Worm (Caenorhabditis elegans): ENCODE results near the gene B0393.5.

Gene B0393.5

ce11 chrIII:4806345-4806744, 40.8 kb downstream of the B0393.5 start:
- no peak for TF ChIP-seq ztf-29 (GFP tag; IDR thresholded peaks at IDR 0.05)

ce11 chrIII:4808089-4808488, 42.5 kb downstream of the B0393.5 start:
- TF ChIP-seq flt-1 (GFP tag; IDR thresholded peaks at IDR 0.05) = no peak
- TF ChIP-seq klf-2 (GFP tag; conservative IDR thresholded peaks at IDR 0.05) = no peak
- no peak for TF ChIP-seq tab-1 (GFP tag; IDR thresholded peaks at IDR 0.05)
- no peak for TF ChIP-seq ztf-23 (GFP tag; IDR thresholded peaks at IDR 0.05)
- no peak for TF ChIP-seq cog-1 (tag; optimal IDR thresholded peaks at IDR 0.05)
- no peak for TF ChIP-seq ztf-29 (GFP tag; IDR thresholded peaks at IDR 0.05)
- TF ChIP-seq ref-1 (GFP tag; conservative IDR thresholded peaks at IDR 0.05) = no peak
- no peak for TF ChIP-seq T22C8.4 (GFP tag; IDR thresholded peaks at IDR 0.05)
- no peak for TF ChIP-seq med-1 (GFP tag; optimal IDR thresholded peaks at IDR 0.05; ENCODE audit: insufficient read depth)

- TF ChIP-seq med-1 (GFP tag; optimal IDR thresholded peaks at IDR 0.05; ENCODE audit: insufficient read depth) (no peak), cog-1 (tag; optimal IDR thresholded peaks at IDR 0.05) (no peak), ztf-29 (GFP tag; IDR thresholded peaks at IDR 0.05) (no peak), klf-2 (GFP tag; conservative IDR thresholded peaks at IDR 0.05) (no peak), ztf-23 (GFP tag; IDR thresholded peaks at IDR 0.05) (no peak), tab-1 (GFP tag; IDR thresholded peaks at IDR 0.05) (no peak), flt-1 (GFP tag; IDR thresholded peaks at IDR 0.05) (no peak), T22C8.4 (GFP tag; IDR thresholded peaks at IDR 0.05) (no peak), ref-1 (GFP tag; conservative IDR thresholded peaks at IDR 0.05) (no peak)
Observed at ce11 chrIII:4809526-4810153, 44.1 kb downstream of the B0393.5 start, which contains the start of gene pal-1. pal-1 (minus strand) TSS chrIII:4809576.

- TF ChIP-seq T22C8.4 (GFP tag; IDR thresholded peaks at IDR 0.05) (no peak), tab-1 (GFP tag; IDR thresholded peaks at IDR 0.05) (no peak), ztf-29 (GFP tag; IDR thresholded peaks at IDR 0.05) (no peak), cog-1 (tag; optimal IDR thresholded peaks at IDR 0.05) (no peak), klf-2 (GFP tag; conservative IDR thresholded peaks at IDR 0.05) (no peak), med-1 (GFP tag; optimal IDR thresholded peaks at IDR 0.05; ENCODE audit: insufficient read depth) (no peak), ztf-23 (GFP tag; IDR thresholded peaks at IDR 0.05) (no peak), ref-1 (GFP tag; conservative IDR thresholded peaks at IDR 0.05) (no peak), flt-1 (GFP tag; IDR thresholded peaks at IDR 0.05) (no peak)
Observed at ce11 chrIII:4811195-4811594, 45.6 kb downstream of the B0393.5 start, which contains the start of gene C38D4.7. C38D4.7 (minus strand) TSS chrIII:4811295.

- TF ChIP-seq tab-1 (GFP tag; IDR thresholded peaks at IDR 0.05) (no peak), med-1 (GFP tag; optimal IDR thresholded peaks at IDR 0.05; ENCODE audit: insufficient read depth) (no peak), ztf-23 (GFP tag; IDR thresholded peaks at IDR 0.05) (no peak), ref-1 (GFP tag; conservative IDR thresholded peaks at IDR 0.05) (no peak), ztf-29 (GFP tag; IDR thresholded peaks at IDR 0.05) (no peak), flt-1 (GFP tag; IDR thresholded peaks at IDR 0.05) (no peak), klf-2 (GFP tag; conservative IDR thresholded peaks at IDR 0.05) (no peak), T22C8.4 (GFP tag; IDR thresholded peaks at IDR 0.05) (no peak), cog-1 (tag; optimal IDR thresholded peaks at IDR 0.05) (no peak)
Observed at ce11 chrIII:4814730-4815129, 49.2 kb downstream of the B0393.5 start, which contains the start of gene arl-6. arl-6 (minus strand) TSS chrIII:4814830.

ce11 chrIII:4817240-4817639, 51.7 kb downstream of the B0393.5 start, which contains the start of gene F26A1.4:
F26A1.4 (plus strand) TSS chrIII:4817540.
- TF ChIP-seq flt-1 (GFP tag; IDR thresholded peaks at IDR 0.05) (no peak), ztf-29 (GFP tag; IDR thresholded peaks at IDR 0.05) (no peak), T22C8.4 (GFP tag; IDR thresholded peaks at IDR 0.05) (no peak), ref-1 (GFP tag; conservative IDR thresholded peaks at IDR 0.05) (no peak)

- TF ChIP-seq flt-1 (GFP tag; IDR thresholded peaks at IDR 0.05) (no peak), klf-2 (GFP tag; conservative IDR thresholded peaks at IDR 0.05) (no peak), ref-1 (GFP tag; conservative IDR thresholded peaks at IDR 0.05) (no peak), med-1 (GFP tag; optimal IDR thresholded peaks at IDR 0.05; ENCODE audit: insufficient read depth) (no peak), ztf-29 (GFP tag; IDR thresholded peaks at IDR 0.05) (no peak), tab-1 (GFP tag; IDR thresholded peaks at IDR 0.05) (no peak), ztf-23 (GFP tag; IDR thresholded peaks at IDR 0.05) (no peak)
Observed at ce11 chrIII:4819843-4820242, 54.3 kb downstream of the B0393.5 start, which contains the start of gene F26A1.7. F26A1.7 (minus strand) TSS chrIII:4819943.

ce11 chrIII:4822140-4822539, 56.6 kb downstream of the B0393.5 start, which contains the start of gene F26A1.8:
F26A1.8 (minus strand) TSS chrIII:4822240.
- no peak for TF ChIP-seq ztf-29 (GFP tag; IDR thresholded peaks at IDR 0.05)
- TF ChIP-seq flt-1 (GFP tag; IDR thresholded peaks at IDR 0.05) = no peak
- no peak for TF ChIP-seq cog-1 (tag; optimal IDR thresholded peaks at IDR 0.05)
- no peak for TF ChIP-seq ref-1 (GFP tag; conservative IDR thresholded peaks at IDR 0.05)
- TF ChIP-seq T22C8.4 (GFP tag; IDR thresholded peaks at IDR 0.05) = no peak
- no peak for TF ChIP-seq ztf-23 (GFP tag; IDR thresholded peaks at IDR 0.05)
- no peak for TF ChIP-seq tab-1 (GFP tag; IDR thresholded peaks at IDR 0.05)
- TF ChIP-seq klf-2 (GFP tag; conservative IDR thresholded peaks at IDR 0.05) = no peak
- TF ChIP-seq med-1 (GFP tag; optimal IDR thresholded peaks at IDR 0.05; ENCODE audit: insufficient read depth) = no peak
